Fruit fly (Drosophila melanogaster): ENCODE data around the gene CG42832.

Gene CG42832

DNA sequence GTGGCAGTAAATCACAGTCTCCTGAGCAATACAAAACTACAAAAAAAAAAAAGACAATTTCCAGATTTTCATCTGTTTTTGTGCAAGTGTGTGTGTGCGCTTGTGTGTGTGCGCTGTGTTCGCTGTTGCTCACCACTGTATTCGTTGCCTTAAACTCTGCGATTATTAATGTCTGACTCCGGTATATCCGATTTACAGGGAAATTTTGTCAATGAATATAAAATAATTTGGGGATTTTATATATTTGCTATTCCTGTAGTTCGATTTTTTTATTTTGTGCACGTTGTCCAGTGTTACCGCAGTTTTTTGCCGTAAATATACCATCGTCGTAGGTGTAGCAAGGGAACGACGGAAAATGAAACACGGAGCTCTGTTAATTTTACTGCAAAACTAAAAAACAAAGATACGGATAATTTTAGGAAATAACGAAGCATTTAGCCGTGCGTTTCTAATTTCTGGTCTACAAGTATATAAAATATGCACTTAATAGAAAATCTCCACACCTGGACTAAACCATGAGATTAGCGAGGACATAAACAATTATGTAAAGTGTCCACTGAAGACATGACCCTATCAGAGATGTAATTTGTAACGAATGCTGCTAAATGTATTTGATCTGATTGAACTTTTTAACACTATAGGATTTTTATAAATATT lies 654 bp upstream of the CG42832 start, which contains the start of gene Duba:
Duba (minus strand) TSS at position 313 of the 657 bp plus-strand sequence.
- peak; percentile 23 for TF ChIP-seq CG5204 (GFP tag; optimal IDR thresholded peaks at IDR 0.05)
- TF ChIP-seq pad (GFP tag; optimal IDR thresholded peaks at IDR 0.05) = no peak
- TF ChIP-seq Mnt (GFP tag; optimal IDR thresholded peaks at IDR 0.05) = peak; percentile 44

DNA sequence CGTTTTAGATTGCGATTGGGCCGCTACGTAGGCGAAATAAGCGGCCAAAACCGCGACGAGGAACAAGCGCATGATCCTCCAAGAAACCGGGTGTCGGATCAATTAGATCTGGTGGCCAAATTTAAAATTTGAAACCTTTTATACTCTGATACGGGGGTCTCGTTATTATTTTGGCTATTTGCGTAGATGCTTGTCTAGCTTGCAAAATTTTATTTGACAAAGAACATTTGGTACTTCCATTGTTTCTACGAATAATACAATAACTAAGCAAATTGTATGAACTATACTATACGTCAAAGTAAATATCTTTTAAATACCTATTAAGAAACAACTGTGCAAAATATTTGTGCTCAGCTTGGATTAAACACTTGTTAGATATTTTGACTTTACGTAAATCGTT lies 10.1 kb downstream of the CG42832 start, which contains the start of gene Muc68Ca:
Muc68Ca (minus strand) TSS at position 101 of the 400 bp plus-strand sequence.
- no peak for TF ChIP-seq CG7101 (tag; optimal IDR thresholded peaks at IDR 0.05)
- no peak for TF ChIP-seq cnc (optimal IDR thresholded peaks at IDR 0.05)
- TF ChIP-seq CG11617 (GFP tag; optimal IDR thresholded peaks at IDR 0.05) = no peak
- no peak for TF ChIP-seq CG12768 (GFP tag; optimal IDR thresholded peaks at IDR 0.05)
- TF ChIP-seq pad (GFP tag; optimal IDR thresholded peaks at IDR 0.05) = no peak
- no peak for TF ChIP-seq kay (GFP tag; ENCODE audit: borderline replicate concordance)
- no peak for TF ChIP-seq Crg-1 (GFP tag; optimal IDR thresholded peaks at IDR 0.05)
- TF ChIP-seq ovo (GFP tag; optimal IDR thresholded peaks at IDR 0.05) = no peak

DNA sequence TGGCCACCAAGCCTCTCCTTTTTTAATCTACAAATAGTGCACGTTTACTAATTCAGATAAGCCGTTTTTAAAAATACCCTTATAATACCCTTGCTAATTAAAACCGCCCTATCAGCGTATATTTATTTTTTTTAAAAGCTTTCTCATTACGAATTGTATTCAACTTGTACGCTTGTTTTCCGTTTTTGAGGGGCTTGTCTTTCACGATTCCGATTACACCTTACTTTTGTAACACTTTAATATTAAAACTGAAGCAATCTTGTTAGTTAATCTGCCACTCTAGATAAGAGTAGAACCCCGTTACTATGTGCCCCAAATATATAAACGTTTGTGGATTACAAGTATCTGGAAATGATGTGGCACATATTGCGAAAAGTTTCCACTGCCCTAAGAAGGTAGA lies 12.8 kb downstream of the CG42832 start:
- TF ChIP-seq kay (GFP tag; ENCODE audit: borderline replicate concordance) (peak; percentile 84), CG5204 (GFP tag; optimal IDR thresholded peaks at IDR 0.05) (no peak), CG7101 (tag; optimal IDR thresholded peaks at IDR 0.05) (no peak), bab1 (GFP tag; optimal IDR thresholded peaks at IDR 0.05) (no peak), cic (GFP tag; optimal IDR thresholded peaks at IDR 0.05) (no peak), cnc (optimal IDR thresholded peaks at IDR 0.05) (no peak), toe (GFP tag; optimal IDR thresholded peaks at IDR 0.05) (no peak), tj (GFP tag; optimal IDR thresholded peaks at IDR 0.05) (peak; percentile 65), CG12768 (GFP tag; optimal IDR thresholded peaks at IDR 0.05) (no peak), Hr96 (GFP tag; optimal IDR thresholded peaks at IDR 0.05) (no peak)

dm6 chr3L:11623245-11623883 lies 13.4 kb downstream of the CG42832 start:
- TF ChIP-seq bab1 (GFP tag; optimal IDR thresholded peaks at IDR 0.05) (peak; percentile 75), CG7101 (tag; optimal IDR thresholded peaks at IDR 0.05) (peak; percentile 57), cnc (optimal IDR thresholded peaks at IDR 0.05) (no peak), Hr96 (GFP tag; optimal IDR thresholded peaks at IDR 0.05) (no peak), CG5204 (GFP tag; optimal IDR thresholded peaks at IDR 0.05) (no peak), CG33017 (tag; optimal IDR thresholded peaks at IDR 0.05) (peak; percentile 59), tj (GFP tag; optimal IDR thresholded peaks at IDR 0.05) (peak; percentile 39), pad (GFP tag; optimal IDR thresholded peaks at IDR 0.05) (peak; percentile 27), CG7045 (GFP tag; optimal IDR thresholded peaks at IDR 0.05) (no peak), Mnt (GFP tag; optimal IDR thresholded peaks at IDR 0.05) (peak; percentile 47), CG14711 (tag; optimal IDR thresholded peaks at IDR 0.05) (peak; percentile 26), CG1620 (GFP tag; optimal IDR thresholded peaks at IDR 0.05) (no peak), kay (GFP tag; ENCODE audit: borderline replicate concordance) (peak; percentile 96), CG12768 (GFP tag; optimal IDR thresholded peaks at IDR 0.05) (peak; percentile 30), toe (GFP tag; optimal IDR thresholded peaks at IDR 0.05) (peak; percentile 10), Crg-1 (GFP tag; optimal IDR thresholded peaks at IDR 0.05) (no peak), Clk (GFP tag; optimal IDR thresholded peaks at IDR 0.05) (no peak), cic (GFP tag; optimal IDR thresholded peaks at IDR 0.05) (peak; percentile 73), CG11617 (GFP tag; optimal IDR thresholded peaks at IDR 0.05) (peak; percentile 64), ovo (GFP tag; optimal IDR thresholded peaks at IDR 0.05) (no peak)

DNA sequence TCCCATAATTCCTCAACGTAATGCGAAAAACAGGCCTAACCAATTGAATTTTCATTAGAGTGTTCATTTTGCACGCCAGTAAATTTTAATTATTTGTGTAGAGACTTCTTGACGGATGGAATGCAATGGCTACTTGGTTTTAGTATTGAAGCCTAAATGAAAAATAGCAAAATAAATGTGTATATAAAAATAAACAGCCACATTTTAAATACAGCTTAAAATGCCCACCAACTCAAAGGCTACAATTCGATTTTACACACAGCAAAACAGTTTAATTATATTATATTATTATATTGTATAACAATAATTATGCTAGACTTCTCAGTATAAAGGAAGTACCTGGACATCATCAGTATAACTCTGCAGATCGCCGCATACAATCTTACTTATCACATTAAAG lies 14.3 kb downstream of the CG42832 start, which contains the start of gene Akr1B:
Akr1B (minus strand) TSS at position 101 of the 400 bp plus-strand sequence.
- no peak for TF ChIP-seq CG5204 (GFP tag; optimal IDR thresholded peaks at IDR 0.05)
- no peak for TF ChIP-seq cic (GFP tag; optimal IDR thresholded peaks at IDR 0.05)
- no peak for TF ChIP-seq Crg-1 (GFP tag; optimal IDR thresholded peaks at IDR 0.05)
- no peak for TF ChIP-seq cnc (optimal IDR thresholded peaks at IDR 0.05)
- TF ChIP-seq Mnt (GFP tag; optimal IDR thresholded peaks at IDR 0.05) = no peak
- TF ChIP-seq CG12768 (GFP tag; optimal IDR thresholded peaks at IDR 0.05) = no peak
- TF ChIP-seq Clk (GFP tag; optimal IDR thresholded peaks at IDR 0.05) = no peak
- no peak for TF ChIP-seq tj (GFP tag; optimal IDR thresholded peaks at IDR 0.05)
- no peak for TF ChIP-seq kay (GFP tag; ENCODE audit: borderline replicate concordance)
- no peak for TF ChIP-seq CG7101 (tag; optimal IDR thresholded peaks at IDR 0.05)

DNA sequence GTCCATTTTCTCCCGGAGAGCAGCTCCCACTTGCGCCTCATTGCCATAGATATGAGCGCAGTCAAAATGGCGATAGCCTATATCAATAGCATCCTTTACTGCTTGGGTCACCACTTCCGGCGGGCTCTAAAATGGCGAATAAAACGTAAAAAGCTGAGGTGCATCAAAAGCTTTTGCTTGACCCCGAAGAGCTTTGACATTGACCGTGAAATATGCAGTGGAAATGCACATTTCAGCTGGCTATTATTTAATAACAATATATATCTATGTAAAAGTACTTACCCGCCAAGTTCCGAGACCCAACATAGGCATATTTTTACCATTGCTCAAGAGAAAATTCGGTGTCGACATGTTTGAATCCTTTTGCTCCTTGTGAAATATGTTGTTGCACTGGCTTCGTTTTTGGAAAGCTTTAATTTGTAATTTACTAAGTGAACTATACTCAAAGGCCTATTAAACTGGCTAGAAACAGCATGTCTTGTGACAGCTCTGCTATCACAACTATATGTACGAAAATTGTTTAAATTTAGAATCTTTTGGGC lies 15.8 kb downstream of the CG42832 start, which contains the start of gene CG6083:
CG6083 (minus strand) TSS at position 492 of the 542 bp plus-strand sequence.
- peak; percentile 67 for TF ChIP-seq kay (GFP tag; ENCODE audit: borderline replicate concordance)
- TF ChIP-seq CG7101 (tag; optimal IDR thresholded peaks at IDR 0.05) = no peak

Data from whole organism, adult.